Fruit fly (Drosophila melanogaster) whole organism, pupa: ENCODE measurements around the gene Slimp.

Experiments used
- CG10348 ChIP-seq: fragments of 200-800 bp; sonication (Bioruptor generic); IDR thresholded peaks from 2 replicates; pipeline ENCODE4 v1.3.6; 2022; ENCODE audit warnings: missing biosample characterization, missing genetic modification characterization
- CG12605 ChIP-seq: fragments of 200-800 bp; sonication (Bioruptor generic); IDR thresholded peaks from 2 replicates; pipeline ENCODE4 v1.3.6; 2022; ENCODE audit warnings: missing biosample characterization, missing genetic modification characterization
- CG14655 ChIP-seq: fragments of 200-800 bp; sonication (Bioruptor generic); optimal IDR thresholded peaks from 3 replicates; lab custom pipeline; 2017; ENCODE audit warnings: mild to moderate bottlenecking, missing biosample characterization, missing genetic modification reagents, missing genetic modification characterization
- CG17806 ChIP-seq: fragments of 200-800 bp; sonication (Bioruptor generic); optimal IDR thresholded peaks from 2 replicates; lab custom pipeline; 2018; ENCODE audit warnings: missing biosample characterization, mild to moderate bottlenecking, missing genetic modification characterization, moderate library complexity
- CG32121 ChIP-seq: fragments of 200-800 bp; sonication (Bioruptor generic); IDR thresholded peaks from 2 replicates; pipeline ENCODE4 v1.3.6; 2022; ENCODE audit warnings: missing biosample characterization, missing genetic modification characterization
- CG8159 ChIP-seq: fragments of 200-800 bp; sonication (Bioruptor generic); optimal IDR thresholded peaks from 3 replicates; lab custom pipeline; 2018; ENCODE audit warnings: missing biosample characterization, mild to moderate bottlenecking, missing genetic modification characterization, moderate library complexity
- CG8301 ChIP-seq: fragments of 200-800 bp; sonication (Bioruptor generic); optimal IDR thresholded peaks from 2 replicates; lab custom pipeline; 2018; ENCODE audit warnings: missing biosample characterization, mild to moderate bottlenecking, missing genetic modification characterization
- CG9948 ChIP-seq: fragments of 200-800 bp; sonication (Bioruptor generic); optimal IDR thresholded peaks from 2 replicates; lab custom pipeline; 2018; ENCODE audit warnings: missing biosample characterization, mild to moderate bottlenecking, missing genetic modification characterization, moderate library complexity
- EcR ChIP-seq: fragments of 200-800 bp; sonication (Bioruptor generic); optimal IDR thresholded peaks from 3 replicates; lab custom pipeline; 2019; ENCODE audit warnings: missing biosample characterization, missing genetic modification characterization, mild to moderate bottlenecking, moderate library complexity, missing genetic modification reagents
- Ets98B ChIP-seq: fragments of 200-800 bp; sonication (Bioruptor generic); IDR thresholded peaks from 2 replicates; pipeline ENCODE4 v1.3.6; 2022; ENCODE audit warnings: missing biosample characterization, missing genetic modification characterization
- Pif1A ChIP-seq: fragments of 200-800 bp; sonication (Bioruptor generic); optimal IDR thresholded peaks from 3 replicates; lab custom pipeline; 2016; ENCODE audit warnings: missing biosample characterization, missing genetic modification characterization
- Pif1B ChIP-seq: fragments of 200-800 bp; sonication (Bioruptor generic); optimal IDR thresholded peaks from 3 replicates; lab custom pipeline; 2016; ENCODE audit warnings: missing biosample characterization, missing genetic modification characterization
- rn ChIP-seq: fragments of 200-800 bp; sonication (Bioruptor generic); IDR thresholded peaks from 2 replicates; pipeline ENCODE4 v1.3.6; 2022; ENCODE audit warnings: missing biosample characterization, missing genetic modification characterization

DNA sequence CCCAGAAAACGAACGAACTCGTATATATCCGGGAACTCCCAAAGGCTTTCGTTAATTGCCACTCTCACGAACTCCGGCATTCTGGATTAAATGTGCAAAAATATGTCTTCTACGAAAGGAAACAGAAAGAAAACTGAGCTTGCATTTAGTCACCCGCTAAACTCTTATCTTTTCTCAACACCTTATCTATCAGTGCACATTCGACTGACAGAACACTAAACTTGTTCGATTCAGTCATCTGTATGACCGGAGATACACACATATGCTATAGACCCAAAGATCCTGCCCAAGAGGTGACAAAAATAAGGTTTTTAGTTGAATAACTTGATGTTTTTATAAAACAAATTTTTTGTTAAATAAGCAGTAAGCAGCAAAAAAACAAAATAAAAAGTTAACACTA, 1.3 kb upstream of the Slimp start, which contains the start of gene p38c:
- TF ChIP-seq CG8159 (tag; lab: Kevin White, UChicago) (no peak), CG12605 (no peak), EcR (GFP tag; lab: Kevin White, UChicago) (no peak), CG8301 (tag; lab: Kevin White, UChicago) (no peak), CG14655 (GFP tag; lab: Kevin White, UChicago) (no peak), CG10348 (GFP tag; lab: Robert Waterston, UW) (no peak), Pif1A (GFP tag; lab: Kevin White, UChicago) (no peak), Ets98B (GFP tag; lab: Robert Waterston, UW) (no peak), Pif1B (no peak), CG9948 (tag; lab: Kevin White, UChicago) (no peak), CG32121 (no peak), rn (GFP tag; lab: Robert Waterston, UW) (no peak), CG17806 (tag; lab: Kevin White, UChicago) (no peak)
